Fruit fly (Drosophila melanogaster): ENCODE measurements around the gene CG34301.

DNA sequence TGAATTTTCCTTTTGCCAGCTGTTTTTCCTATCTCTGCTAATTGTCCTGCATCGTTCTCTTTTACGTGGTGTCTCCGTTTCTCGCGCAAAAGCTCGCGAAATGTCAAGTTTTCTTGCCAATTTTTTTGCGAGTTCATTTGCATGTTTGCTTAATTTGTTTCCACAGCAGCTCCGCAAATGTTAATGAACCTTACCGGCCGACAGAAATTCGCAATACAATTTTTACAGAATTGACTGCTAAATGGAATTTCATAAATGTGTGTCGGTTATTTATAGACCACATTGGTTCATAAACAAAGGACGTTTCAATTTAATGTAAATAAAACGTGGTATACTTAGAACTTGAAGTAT is 24.5 kb upstream of the CG34301 start:
- TF ChIP-seq foxo (GFP tag; optimal IDR thresholded peaks at IDR 0.05) (no peak), usp (GFP tag; optimal IDR thresholded peaks at IDR 0.05) (no peak), Abd-B (GFP tag; optimal IDR thresholded peaks at IDR 0.05) (no peak), lola (GFP tag; optimal IDR thresholded peaks at IDR 0.05) (no peak), Dfd (GFP tag; optimal IDR thresholded peaks at IDR 0.05) (no peak), br (GFP tag; optimal IDR thresholded peaks at IDR 0.05) (no peak)

Data from whole organism, wandering third instar larva.